Worm (Caenorhabditis elegans) whole organism, mixed stage, embryonic: ENCODE measurements around the gene mrps-17.

ENCODE experiments used
- elt-1 ChIP-seq: sonication (generic microtip); optimal IDR thresholded peaks from 2 replicates; lab custom pipeline; 2017; ENCODE audit warnings: missing genetic modification characterization, mild to moderate bottlenecking, missing compliant biosample characterization, antibody characterized with exemption, moderate library complexity, borderline replicate concordance; ENCODE audit not compliant: insufficient read depth
- mep-1 ChIP-seq: fragments of 150-350 bp; optimal IDR thresholded peaks from 2 replicates; lab custom pipeline; 2017; ENCODE audit warnings: missing biosample characterization, missing genetic modification reagents, missing genetic modification characterization, inconsistent platforms
- unc-62 ChIP-seq: fragments of 150-350 bp; optimal IDR thresholded peaks from 2 replicates; lab custom pipeline; 2014; ENCODE audit warnings: missing biosample characterization, missing genetic modification reagents, missing genetic modification characterization

DNA sequence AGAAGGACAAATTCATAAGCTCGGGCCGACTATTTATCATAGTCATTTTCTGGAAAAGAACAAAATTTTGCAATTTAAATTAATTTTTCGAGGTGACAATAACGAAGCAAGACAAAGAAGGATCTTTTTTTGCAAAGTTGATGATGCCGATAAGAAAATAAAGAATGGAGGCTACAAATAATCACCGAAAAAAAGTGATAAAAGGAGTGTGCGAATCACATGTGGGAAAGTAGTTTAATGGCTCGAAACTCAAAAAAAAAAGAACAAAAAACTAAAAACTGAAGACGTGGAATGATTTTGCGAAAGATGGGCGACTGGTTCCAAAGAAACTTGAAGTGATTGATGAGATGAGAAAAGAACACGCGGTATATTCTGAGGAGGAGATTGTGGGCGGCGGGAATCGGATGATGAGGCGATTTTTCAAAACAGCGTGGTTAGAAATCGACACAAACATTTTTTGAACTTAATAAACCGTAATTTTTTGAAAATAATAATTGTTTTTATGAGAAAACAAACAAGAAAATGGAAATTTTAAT lies 12.1 kb downstream of the mrps-17 start, which contains the start of gene atgl-1:
- no peak for TF ChIP-seq elt-1 (tag; lab: Kevin White, UChicago)
- TF ChIP-seq unc-62 (GFP tag; lab: Kevin White, UChicago) = no peak
- TF ChIP-seq mep-1 (tag; lab: Kevin White, UChicago) = no peak
